Fruit fly (Drosophila melanogaster) whole organism, embryonic: ENCODE results near the gene CG2006.

Experiments used
- Aef1 ChIP-seq: fragments of 200-800 bp; sonication (Bioruptor generic); IDR thresholded peaks from 3 replicates; pipeline ENCODE4 v1.3.6; 2022; ENCODE audit warnings: missing biosample characterization, missing genetic modification characterization
- Bdp1 ChIP-seq: fragments of 200-800 bp; sonication (Bioruptor generic); optimal IDR thresholded peaks from 3 replicates; lab custom pipeline; 2016; ENCODE audit warnings: missing biosample characterization, missing genetic modification characterization
- CG1024 ChIP-seq: fragments of 200-800 bp; sonication (Bioruptor generic); IDR thresholded peaks from 2 replicates; pipeline ENCODE4 v1.3.6; 2022; ENCODE audit warnings: missing biosample characterization, missing genetic modification characterization
- CG10366 ChIP-seq: fragments of 200-800 bp; sonication (Bioruptor generic); IDR thresholded peaks from 2 replicates; pipeline ENCODE4 v1.3.6; 2022; ENCODE audit warnings: missing biosample characterization, missing genetic modification characterization
- CG10959 ChIP-seq: fragments of 200-800 bp; sonication (Bioruptor generic); IDR thresholded peaks from 2 replicates; pipeline ENCODE4 v1.3.6; 2022; ENCODE audit warnings: missing biosample characterization, missing genetic modification characterization
- CG10979 ChIP-seq: fragments of 200-800 bp; sonication (Bioruptor generic); optimal IDR thresholded peaks from 2 replicates; lab custom pipeline; 2018; ENCODE audit warnings: missing biosample characterization, mild to moderate bottlenecking, missing genetic modification characterization, moderate library complexity
- CG12104 ChIP-seq: fragments of 200-800 bp; sonication (Bioruptor generic); optimal IDR thresholded peaks from 3 replicates; lab custom pipeline; 2016; ENCODE audit warnings: missing biosample characterization, missing genetic modification characterization
- CG12236 ChIP-seq: fragments of 200-800 bp; sonication (Bioruptor generic); optimal IDR thresholded peaks from 2 replicates; lab custom pipeline; 2016; ENCODE audit warnings: missing biosample characterization, missing genetic modification characterization
- CG16779 ChIP-seq: fragments of 200-800 bp; sonication (Bioruptor generic); IDR thresholded peaks from 2 replicates; pipeline ENCODE4 v1.3.6; 2022; ENCODE audit warnings: missing biosample characterization, missing genetic modification characterization
- CG18476 ChIP-seq: fragments of 200-800 bp; sonication (Bioruptor generic); optimal IDR thresholded peaks from 2 replicates; lab custom pipeline; 2016; ENCODE audit warnings: missing biosample characterization, mild to moderate bottlenecking, missing genetic modification characterization
- CG18599 ChIP-seq: fragments of 200-800 bp; sonication (Bioruptor generic); optimal IDR thresholded peaks from 3 replicates; lab custom pipeline; 2017; ENCODE audit warnings: missing biosample characterization, missing genetic modification characterization, mild to moderate bottlenecking, moderate library complexity, missing genetic modification reagents
- CG32532 ChIP-seq: fragments of 200-800 bp; sonication (Bioruptor generic); IDR thresholded peaks from 2 replicates; pipeline ENCODE4 v1.3.6; 2022; ENCODE audit warnings: missing biosample characterization, missing genetic modification characterization
- CG4404 ChIP-seq: fragments of 200-800 bp; sonication (Bioruptor generic); IDR thresholded peaks from 2 replicates; pipeline ENCODE4 v1.3.6; 2022; ENCODE audit warnings: missing biosample characterization, missing genetic modification characterization
- CG4820 ChIP-seq: fragments of 200-800 bp; sonication (Bioruptor generic); optimal IDR thresholded peaks from 3 replicates; lab custom pipeline; 2016; ENCODE audit warnings: missing biosample characterization, missing genetic modification characterization
- CG6254 ChIP-seq: fragments of 200-800 bp; sonication (Bioruptor generic); optimal IDR thresholded peaks from 3 replicates; lab custom pipeline; 2017; ENCODE audit warnings: mild to moderate bottlenecking, missing biosample characterization, missing genetic modification reagents, missing genetic modification characterization
- CG7963 ChIP-seq: fragments of 200-800 bp; sonication (Bioruptor generic); IDR thresholded peaks from 3 replicates; pipeline ENCODE4 v1.3.6; 2022; ENCODE audit warnings: missing biosample characterization, missing genetic modification characterization; ENCODE audit not compliant: partially characterized antibody
- CG8281 ChIP-seq: fragments of 200-800 bp; sonication (Bioruptor generic); optimal IDR thresholded peaks from 2 replicates; lab custom pipeline; 2018; ENCODE audit warnings: missing biosample characterization, mild to moderate bottlenecking, missing genetic modification characterization, moderate library complexity
- CoRest ChIP-seq: fragments of 200-800 bp; sonication (Bioruptor generic); optimal IDR thresholded peaks from 3 replicates; lab custom pipeline; 2018; ENCODE audit warnings: missing biosample characterization, mild to moderate bottlenecking, missing genetic modification characterization, moderate library complexity
- CrebB ChIP-seq: fragments of 200-800 bp; sonication (Bioruptor generic); optimal IDR thresholded peaks from 3 replicates; lab custom pipeline; 2018; ENCODE audit warnings: missing biosample characterization, mild to moderate bottlenecking, missing genetic modification characterization
- Ets65A ChIP-seq: fragments of 200-800 bp; sonication (Bioruptor generic); peaks from one replicate; lab custom pipeline; 2016; ENCODE audit warnings: missing biosample characterization, missing genetic modification characterization
- HLH3B ChIP-seq: fragments of 200-800 bp; sonication (Bioruptor generic); IDR thresholded peaks from 2 replicates; pipeline ENCODE4 v1.3.6; 2022; ENCODE audit warnings: missing biosample characterization, missing genetic modification characterization
- Hmx ChIP-seq: fragments of 200-800 bp; sonication (Bioruptor generic); optimal IDR thresholded peaks from 2 replicates; lab custom pipeline; 2016; ENCODE audit warnings: missing biosample characterization, missing genetic modification characterization
- MBD-R2 ChIP-seq: fragments of 200-800 bp; sonication (Bioruptor generic); IDR thresholded peaks from 2 replicates; pipeline ENCODE4 v1.3.6; 2022; ENCODE audit warnings: missing biosample characterization, missing genetic modification characterization
- Mes4 ChIP-seq: fragments of 200-800 bp; sonication (Bioruptor generic); optimal IDR thresholded peaks from 2 replicates; lab custom pipeline; 2016; ENCODE audit warnings: missing biosample characterization, missing genetic modification characterization
- Nf-YB ChIP-seq: fragments of 200-800 bp; sonication (Bioruptor generic); optimal IDR thresholded peaks from 3 replicates; lab custom pipeline; 2019; ENCODE audit warnings: missing biosample characterization, mild to moderate bottlenecking, missing genetic modification characterization, moderate library complexity
- Six4 ChIP-seq: fragments of 200-800 bp; sonication (Bioruptor generic); optimal IDR thresholded peaks from 2 replicates; lab custom pipeline; 2016; ENCODE audit warnings: missing biosample characterization, missing genetic modification characterization
- abd-A ChIP-seq: fragments of 200-800 bp; sonication (Bioruptor generic); optimal IDR thresholded peaks from 3 replicates; lab custom pipeline; 2019; ENCODE audit warnings: missing biosample characterization, mild to moderate bottlenecking, missing genetic modification characterization, moderate library complexity
- ash1 ChIP-seq: fragments of 200-800 bp; sonication (Bioruptor generic); optimal IDR thresholded peaks from 2 replicates; lab custom pipeline; 2018; ENCODE audit warnings: missing biosample characterization, mild to moderate bottlenecking, missing genetic modification characterization
- bcd ChIP-seq: fragments of 200-800 bp; sonication (Bioruptor generic); optimal IDR thresholded peaks from 2 replicates; lab custom pipeline; 2017; ENCODE audit warnings: missing biosample characterization, mild to moderate bottlenecking, missing genetic modification characterization
- ci ChIP-seq: fragments of 200-800 bp; sonication (Bioruptor generic); IDR thresholded peaks from 3 replicates; pipeline ENCODE4 v1.3.6; 2022; ENCODE audit warnings: missing biosample characterization, missing genetic modification characterization
- corto ChIP-seq: fragments of 200-800 bp; sonication (Bioruptor generic); optimal IDR thresholded peaks from 2 replicates; lab custom pipeline; 2016; ENCODE audit warnings: missing biosample characterization, mild to moderate bottlenecking, missing genetic modification characterization, moderate library complexity
- fd64A ChIP-seq: fragments of 200-800 bp; sonication (Bioruptor generic); optimal IDR thresholded peaks from 3 replicates; lab custom pipeline; 2018; ENCODE audit warnings: missing biosample characterization, mild to moderate bottlenecking, missing genetic modification characterization
- gt ChIP-seq: fragments of 200-800 bp; sonication (Bioruptor generic); IDR thresholded peaks from 2 replicates; pipeline ENCODE4 v1.3.6; 2022; ENCODE audit warnings: missing biosample characterization, missing genetic modification characterization
- ind ChIP-seq: fragments of 200-800 bp; sonication (Bioruptor generic); optimal IDR thresholded peaks from 3 replicates; lab custom pipeline; 2016; ENCODE audit warnings: missing biosample characterization, missing genetic modification characterization
- inv ChIP-seq: fragments of 200-800 bp; sonication (Bioruptor generic); IDR thresholded peaks from 2 replicates; pipeline ENCODE4 v1.3.6; 2022; ENCODE audit warnings: missing biosample characterization, missing genetic modification characterization; ENCODE audit not compliant: partially characterized antibody
- ken ChIP-seq: fragments of 200-800 bp; sonication (Bioruptor generic); IDR thresholded peaks from 3 replicates; pipeline ENCODE4 v1.3.6; 2022; ENCODE audit warnings: missing biosample characterization, missing genetic modification characterization
- lmd ChIP-seq: fragments of 200-800 bp; sonication (Bioruptor generic); IDR thresholded peaks from 2 replicates; pipeline ENCODE4 v1.3.6; 2022; ENCODE audit warnings: missing biosample characterization, missing genetic modification characterization
- mam ChIP-seq: fragments of 200-800 bp; sonication (Bioruptor generic); optimal IDR thresholded peaks from 3 replicates; lab custom pipeline; 2016; ENCODE audit warnings: missing biosample characterization, missing genetic modification characterization
- pan ChIP-seq, 4 experiments: fragments of >200 bp in 3 of 4; fragments of 200-800 bp in 1 of 4; sonication (Bioruptor generic) in 1 of 4; optimal IDR thresholded peaks in 3 of 4; IDR thresholded peaks in 1 of 4; 2 replicates each; pipeline versions ENCODE4 v1.3.6 to Lab custom; 2017 to 2022; ENCODE audit warnings: missing biosample characterization in 2 of 4, missing genetic modification characterization in 2 of 4, mixed read lengths in 1 of 4
- sisA ChIP-seq: fragments of 200-800 bp; sonication (Bioruptor generic); IDR thresholded peaks from 2 replicates; pipeline ENCODE4 v1.3.6; 2022; ENCODE audit warnings: missing biosample characterization, missing genetic modification characterization
- slou ChIP-seq: fragments of 200-800 bp; sonication (Bioruptor generic); optimal IDR thresholded peaks from 3 replicates; lab custom pipeline; 2016; ENCODE audit warnings: missing biosample characterization, missing genetic modification characterization
- stwl ChIP-seq: fragments of 200-800 bp; sonication (Bioruptor generic); optimal IDR thresholded peaks from 3 replicates; lab custom pipeline; 2018; ENCODE audit warnings: missing biosample characterization, mild to moderate bottlenecking, missing genetic modification characterization, moderate library complexity
- tio ChIP-seq: fragments of 200-800 bp; sonication (Bioruptor generic); optimal IDR thresholded peaks from 2 replicates; lab custom pipeline; 2017; ENCODE audit warnings: missing biosample characterization, missing genetic modification characterization, inconsistent platforms
- trem ChIP-seq: fragments of 200-800 bp; optimal IDR thresholded peaks from 3 replicates; lab custom pipeline; 2019; ENCODE audit warnings: missing biosample characterization, mild to moderate bottlenecking, missing genetic modification characterization, moderate library complexity
- tup ChIP-seq: fragments of 200-800 bp; sonication (Bioruptor generic); optimal IDR thresholded peaks from 2 replicates; lab custom pipeline; 2016; ENCODE audit warnings: missing biosample characterization, mild to moderate bottlenecking, missing genetic modification characterization, moderate library complexity
- wor ChIP-seq: fragments of 200-800 bp; sonication (Bioruptor generic); IDR thresholded peaks from 2 replicates; pipeline ENCODE4 v1.3.6; 2022; ENCODE audit warnings: missing biosample characterization, missing genetic modification characterization
- zen2 ChIP-seq: fragments of 200-800 bp; sonication (Bioruptor generic); IDR thresholded peaks from 3 replicates; pipeline ENCODE4 v1.3.6; 2022; ENCODE audit warnings: missing biosample characterization, missing genetic modification characterization; ENCODE audit not compliant: partially characterized antibody
- zfh1 ChIP-seq: fragments of 200-800 bp; sonication (Bioruptor generic); IDR thresholded peaks from 3 replicates; pipeline ENCODE4 v1.3.6; 2022; ENCODE audit warnings: missing biosample characterization, missing genetic modification characterization

Gene CG2006

DNA sequence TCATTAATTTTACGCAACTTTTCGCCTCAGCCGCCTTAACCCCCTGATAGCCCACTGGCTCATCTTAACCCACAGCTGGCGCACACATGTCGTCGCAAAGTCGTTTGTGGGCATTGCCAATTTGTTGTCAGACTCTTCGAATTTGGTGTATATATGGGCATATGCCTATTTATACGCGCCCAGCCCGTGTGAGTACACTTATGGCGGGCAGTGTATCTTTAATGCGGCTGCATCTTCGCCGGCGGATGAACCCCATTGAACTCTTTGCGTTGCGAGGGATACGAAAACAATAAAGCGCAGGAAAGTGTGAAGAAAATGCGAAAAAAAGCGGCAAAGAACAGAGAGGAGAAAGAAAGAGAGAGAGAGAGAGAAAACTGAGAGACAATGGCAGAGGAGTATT, 28.2 kb upstream of the CG2006 start (continued):
- TF ChIP-seq Hmx (GFP tag; lab: Kevin White, UChicago) (no peak), ash1 (GFP tag; lab: Kevin White, UChicago) (no peak), CoRest (tag; lab: Kevin White, UChicago) (no peak)
- TF ChIP-seq, all 482 proteins: peak for 19

DNA sequence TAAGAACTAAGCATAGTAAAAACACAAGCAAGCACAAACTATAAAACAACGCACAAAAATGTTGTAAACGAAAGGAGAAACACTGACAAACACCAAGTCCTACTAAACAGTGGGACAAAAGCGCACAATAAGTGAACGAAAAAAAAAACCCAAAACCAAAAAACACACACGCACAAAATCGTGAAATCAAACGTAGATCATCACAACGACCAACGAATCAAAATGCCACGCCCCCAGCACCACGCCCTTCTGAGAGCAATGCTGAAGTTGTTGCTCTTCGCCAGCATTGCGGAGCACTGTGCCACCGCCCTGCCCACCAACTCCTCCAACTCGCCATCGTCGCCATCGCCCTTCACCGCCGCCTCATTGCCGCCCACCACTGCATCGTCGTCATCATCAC, 27.4 kb upstream of the CG2006 start:
- peak; percentile 15; the same call in 1 of the 3 replicates for TF ChIP-seq CG7963 (GFP tag; lab: Robert Waterston, UW)
- peak; percentile 50; the same call in 1 of the 3 replicates for TF ChIP-seq ken (GFP tag; lab: Robert Waterston, UW)
- no peak for TF ChIP-seq CG8281
- TF ChIP-seq HLH3B (GFP tag; lab: Robert Waterston, UW) = peak; percentile 31; the same call in 1 of the 2 replicates
- TF ChIP-seq Bdp1 (GFP tag; lab: Kevin White, UChicago) = no peak
- no peak for TF ChIP-seq CrebB (tag; lab: Kevin White, UChicago)
- TF ChIP-seq CG1024 (GFP tag; lab: Robert Waterston, UW) = peak; percentile 23; the same call in 1 of the 2 replicates
- no peak for TF ChIP-seq gt (GFP tag; lab: Robert Waterston, UW)
- peak; percentile 43; the same call in 1 of the 2 replicates for TF ChIP-seq CG10959 (GFP tag; lab: Robert Waterston, UW)
- TF ChIP-seq slou (GFP tag; lab: Kevin White, UChicago) = no peak
- peak; percentile 48; the same call in 1 of the 3 replicates for TF ChIP-seq ci (GFP tag; lab: Robert Waterston, UW)
- TF ChIP-seq abd-A (tag; lab: Kevin White, UChicago) = no peak
- peak; percentile 29; the same call in 1 of the 3 replicates for TF ChIP-seq Aef1
- no peak for TF ChIP-seq CG4404 (GFP tag; lab: Robert Waterston, UW)
- TF ChIP-seq CG10979 (tag; lab: Kevin White, UChicago) = no peak
- no peak for TF ChIP-seq MBD-R2 (GFP tag; lab: Robert Waterston, UW)
- TF ChIP-seq CG16779 = 0 out of 2 replicates have a peak, but pooled peaks have one; percentile 6
- TF ChIP-seq CG18476 (GFP tag; lab: Kevin White, UChicago) = no peak
- TF ChIP-seq CG4820 = no peak
- TF ChIP-seq Mes4 (GFP tag; lab: Kevin White, UChicago) = no peak
- peak; percentile 13; the same call in 1 of the 2 replicates for TF ChIP-seq CG10366 (GFP tag; lab: Robert Waterston, UW)
- no peak for TF ChIP-seq Six4 (GFP tag; lab: Kevin White, UChicago)
- TF ChIP-seq CG6254 (GFP tag; lab: Kevin White, UChicago) = no peak
- 0 out of 3 replicates have a peak, but pooled peaks have one; percentile 19 for TF ChIP-seq zfh1 (GFP tag; lab: Robert Waterston, UW)
- TF ChIP-seq stwl (tag; lab: Kevin White, UChicago) = no peak
- no peak for TF ChIP-seq trem (tag; lab: Kevin White, UChicago)
- no peak for TF ChIP-seq Nf-YB
- TF ChIP-seq CG12104 = no peak
- no peak for TF ChIP-seq pan (optimal IDR thresholded peaks at IDR 0.05; lab: Kevin White, UChicago)
- peak in 1 of 2 experiments; percentile 16 for TF ChIP-seq pan (GFP tag; optimal IDR thresholded peaks at IDR 0.05 in 1 of 2, IDR thresholded peaks at IDR 0.05 in 1 of 2)
- 0 out of 2 replicates have a peak, but pooled peaks have one; percentile 8 for TF ChIP-seq CG32532 (GFP tag; lab: Robert Waterston, UW)
- no peak for TF ChIP-seq tup
- no peak for TF ChIP-seq fd64A (GFP tag; lab: Kevin White, UChicago)
- TF ChIP-seq lmd (GFP tag; lab: Robert Waterston, UW) = 0 out of 2 replicates have a peak, but pooled peaks have one; percentile 6
- no peak for TF ChIP-seq CG18599 (GFP tag; lab: Kevin White, UChicago)
- TF ChIP-seq Ets65A = peak; percentile 7
- TF ChIP-seq sisA (GFP tag; lab: Robert Waterston, UW) = peak; percentile 42; the same call in 1 of the 2 replicates
- peak; percentile 26 for TF ChIP-seq ind
- TF ChIP-seq bcd (GFP tag; lab: Kevin White, UChicago) = no peak
- TF ChIP-seq tio = no peak
- no peak for TF ChIP-seq mam (GFP tag; lab: Kevin White, UChicago)
- no peak for TF ChIP-seq inv (GFP tag; lab: Robert Waterston, UW)
- no peak for TF ChIP-seq zen2 (GFP tag; lab: Robert Waterston, UW)
- TF ChIP-seq wor (GFP tag; lab: Robert Waterston, UW) = no peak
- TF ChIP-seq corto (GFP tag; lab: Kevin White, UChicago) = no peak
- no peak for TF ChIP-seq CG12236
